Worm (Caenorhabditis elegans) whole organism, dauer: ENCODE measurements around the gene C05D12.4.

Experiments used
- unc-62 ChIP-seq: sonication (generic microtip); optimal IDR thresholded peaks from 2 replicates; lab custom pipeline; 2017; ENCODE audit warnings: missing biosample characterization, missing genetic modification reagents, missing genetic modification characterization

The C05D12.4 gene

ce11 chrII:11463899-11464298 lies 32.2 kb downstream of the C05D12.4 start:
- no peak for TF ChIP-seq unc-62 (GFP tag; lab: Kevin White, UChicago)

- no peak for TF ChIP-seq unc-62 (GFP tag; lab: Kevin White, UChicago)
Observed at ce11 chrII:11464427-11464944, 32.8 kb downstream of the C05D12.4 start, which contains the start of the genes aars-1 and rga-1. Gene aars-1 (minus strand): TSS chrII:11464497. Gene rga-1 (plus strand): TSS chrII:11464894.

ce11 chrII:11467541-11467940 lies 35.9 kb downstream of the C05D12.4 start, which contains the start of gene klp-17:
Gene klp-17 (minus strand): TSS chrII:11467641.
- no peak for TF ChIP-seq unc-62 (GFP tag; lab: Kevin White, UChicago)

ce11 chrII:11469574-11470108 lies 38.0 kb downstream of the C05D12.4 start, which contains the start of gene cisd-1:
Gene cisd-1 (minus strand): TSS chrII:11469624.
- no peak for TF ChIP-seq unc-62 (GFP tag; lab: Kevin White, UChicago)

- TF ChIP-seq unc-62 (GFP tag; lab: Kevin White, UChicago), result no peak
Observed at ce11 chrII:11471916-11472315, 40.2 kb downstream of the C05D12.4 start, which contains the start of gene mfn-1. Gene mfn-1 (minus strand): TSS chrII:11472016.

- no peak for TF ChIP-seq unc-62 (GFP tag; lab: Kevin White, UChicago)
Observed at ce11 chrII:11472542-11472941, 40.9 kb downstream of the C05D12.4 start.

ce11 chrII:11473525-11474181 lies 42.0 kb downstream of the C05D12.4 start, which contains the start of the genes metl-1 and W02B12.11:
Gene metl-1 (minus strand): TSS chrII:11473575.
Gene W02B12.11 (plus strand): TSS chrII:11473861.
- no peak for TF ChIP-seq unc-62 (GFP tag; lab: Kevin White, UChicago)

- TF ChIP-seq unc-62 (GFP tag; lab: Kevin White, UChicago), result no peak
Observed at ce11 chrII:11476410-11476809, 44.7 kb downstream of the C05D12.4 start, which contains the start of gene W02B12.16. Gene W02B12.16 (minus strand): TSS chrII:11476510.

- TF ChIP-seq unc-62 (GFP tag; lab: Kevin White, UChicago), result no peak
Observed at ce11 chrII:11479076-11479475, 47.4 kb downstream of the C05D12.4 start, which contains the start of gene W02B12.12. Gene W02B12.12 (minus strand): TSS chrII:11479176.
